Fruit fly (Drosophila melanogaster) whole organism, embryonic: ENCODE results near the gene Tengl4.

Source experiments
- ato ChIP-seq: fragments of 200-800 bp; sonication (Bioruptor generic); IDR thresholded peaks from 2 replicates; pipeline ENCODE4 v1.3.6; 2022; ENCODE audit warnings: missing biosample characterization, missing genetic modification characterization; ENCODE audit not compliant: partially characterized antibody
- chm ChIP-seq: fragments of 200-800 bp; sonication (Bioruptor generic); IDR thresholded peaks from 2 replicates; pipeline ENCODE4 v1.3.6; 2022; ENCODE audit warnings: missing biosample characterization, missing genetic modification characterization

dm6 chr3R:10957630-10958029 is 7.5 kb downstream of the Tengl4 start:
- TF ChIP-seq chm (GFP tag; lab: Robert Waterston, UW) = no peak
- no peak for TF ChIP-seq ato
